Worm (Caenorhabditis elegans) whole organism, young adult: ENCODE measurements around the gene F14H12.17.
A peak's percentile ranks its signal among the peaks of the same experiment; 100 is the strongest.
"Not testable (repeated sequence)": the region's sequence is repeated elsewhere in the genome, so short reads cannot be mapped to it uniquely, and the experiment has no call there.

Source experiments
- B0336.3 ChIP-seq: fragments of 200-800 bp; sonication (Bioruptor generic); IDR thresholded peaks from 2 replicates; pipeline ENCODE4 v1.3.6; 2022; ENCODE audit warnings: missing genetic modification characterization, missing compliant biosample characterization
- C17E4.6 ChIP-seq: fragments of 200-800 bp; sonication (Bioruptor generic); IDR thresholded peaks from 2 replicates; pipeline ENCODE4 v1.3.6; 2022; ENCODE audit warnings: missing genetic modification reagents, missing genetic modification characterization, missing compliant biosample characterization
- F49E8.2 ChIP-seq: sonication (generic microtip); optimal IDR thresholded peaks from 3 replicates; lab custom pipeline; 2017; ENCODE audit warnings: missing genetic modification characterization, mild to moderate bottlenecking, missing compliant biosample characterization, antibody characterized with exemption, moderate library complexity; ENCODE audit not compliant: insufficient read depth
- F57C9.4 ChIP-seq: sonication (generic microtip); optimal IDR thresholded peaks from 2 replicates; lab custom pipeline; 2017; ENCODE audit warnings: mild to moderate bottlenecking, missing genetic modification characterization, missing compliant biosample characterization
- Y53G8AR.9 ChIP-seq: fragments of 200-800 bp; sonication (Bioruptor generic); conservative IDR thresholded peaks from 2 replicates; pipeline ENCODE4 v1.3.6; 2022; ENCODE audit warnings: missing genetic modification reagents, missing genetic modification characterization, missing compliant biosample characterization
- ZK185.1 ChIP-seq: sonication (generic microtip); optimal IDR thresholded peaks from 2 replicates; lab custom pipeline; 2016; ENCODE audit warnings: mild to moderate bottlenecking, missing genetic modification characterization, missing compliant biosample characterization; ENCODE audit not compliant: poor library complexity, severe bottlenecking
- akir-1 ChIP-seq: fragments of 200-800 bp; sonication (Bioruptor generic); optimal IDR thresholded peaks from 2 replicates; lab custom pipeline; 2018; ENCODE audit warnings: mild to moderate bottlenecking, missing genetic modification characterization, moderate library complexity, missing compliant biosample characterization
- cebp-1 ChIP-seq, 2 experiments: fragments of 200-800 bp in 1 of 2; sonication (Bioruptor generic) in 1 of 2; sonication (generic microtip) in 1 of 2; IDR thresholded peaks in 1 of 2; optimal IDR thresholded peaks in 1 of 2; 2 replicates each; pipeline versions ENCODE4 v1.3.6 to Lab custom; 2017 to 2022; ENCODE audit warnings: missing compliant biosample characterization in 2 of 2, missing genetic modification characterization in 2 of 2, mild to moderate bottlenecking in 1 of 2, missing genetic modification reagents in 1 of 2, moderate library complexity in 1 of 2
- cebp-2 ChIP-seq: fragments of 200-800 bp; sonication (Bioruptor generic); IDR thresholded peaks from 2 replicates; pipeline ENCODE4 v1.3.6; 2022; ENCODE audit warnings: missing genetic modification characterization, missing compliant biosample characterization
- ceh-100 ChIP-seq: fragments of 200-800 bp; sonication (Bioruptor generic); IDR thresholded peaks from 2 replicates; pipeline ENCODE4 v1.3.6; 2022; ENCODE audit warnings: missing genetic modification reagents, missing genetic modification characterization, missing compliant biosample characterization
- ceh-27 ChIP-seq: fragments of 200-800 bp; sonication (Bioruptor generic); optimal IDR thresholded peaks from 2 replicates; lab custom pipeline; 2018; ENCODE audit warnings: mild to moderate bottlenecking, missing genetic modification characterization, moderate library complexity, missing compliant biosample characterization
- him-1 ChIP-seq: sonication (generic microtip); optimal IDR thresholded peaks from 2 replicates; lab custom pipeline; 2016; ENCODE audit warnings: missing genotype, missing genetic modification reagents, missing genetic modification characterization, missing compliant biosample characterization
- mcd-1 ChIP-seq: fragments of 200-800 bp; sonication (Bioruptor generic); IDR thresholded peaks from 2 replicates; pipeline ENCODE4 v1.3.6; 2022; ENCODE audit warnings: missing genetic modification reagents, missing genetic modification characterization, missing compliant biosample characterization
- mes-4 ChIP-seq: sonication (generic microtip); optimal IDR thresholded peaks from 2 replicates; lab custom pipeline; 2016; ENCODE audit warnings: missing genotype, missing genetic modification characterization, missing compliant biosample characterization
- nfya-1 ChIP-seq: sonication (generic microtip); optimal IDR thresholded peaks from 2 replicates; lab custom pipeline; 2017; ENCODE audit warnings: antibody characterized with exemption, missing compliant biosample characterization, missing genetic modification characterization, borderline replicate concordance; ENCODE audit not compliant: insufficient read depth
- nfya-2 ChIP-seq: fragments of 200-800 bp; sonication (Bioruptor generic); IDR thresholded peaks from 2 replicates; pipeline ENCODE4 v1.3.6; 2022; ENCODE audit warnings: missing genetic modification reagents, missing genetic modification characterization, missing compliant biosample characterization
- nhr-179 ChIP-seq: sonication (generic microtip); optimal IDR thresholded peaks from 2 replicates; lab custom pipeline; 2016; ENCODE audit warnings: mild to moderate bottlenecking, missing genetic modification characterization, missing compliant biosample characterization
- pha-4 ChIP-seq: fragments of 150-350 bp; sonication (generic microtip); optimal IDR thresholded peaks from 2 replicates; lab custom pipeline; 2014; ENCODE audit warnings: missing biosample characterization, missing genetic modification reagents, missing genetic modification characterization
- rec-8 ChIP-seq, 2 experiments: sonication (generic microtip); optimal IDR thresholded peaks; 2 replicates each; lab custom pipeline; 2016; ENCODE audit warnings: mild to moderate bottlenecking in 2 of 2, missing genetic modification characterization in 2 of 2, missing genetic modification reagents in 2 of 2, missing genotype in 2 of 2, missing biosample characterization in 1 of 2, missing compliant biosample characterization in 1 of 2, moderate library complexity in 1 of 2
- rpc-1 ChIP-seq, 2 experiments: fragments of 150-350 bp in 1 of 2; sonication (generic microtip) in 1 of 2; optimal IDR thresholded peaks; 2 replicates each; lab custom pipeline; 2014 to 2018; ENCODE audit warnings: missing biosample characterization in 1 of 2, missing genetic modification characterization in 1 of 2, missing genetic modification reagents in 1 of 2, missing genotype in 1 of 2
- sdz-38 ChIP-seq: sonication (generic microtip); optimal IDR thresholded peaks from 2 replicates; lab custom pipeline; 2016; ENCODE audit warnings: missing genotype, missing genetic modification characterization, missing compliant biosample characterization
- snpc-1.1 ChIP-seq: sonication (generic microtip); optimal IDR thresholded peaks from 2 replicates; lab custom pipeline; 2017; ENCODE audit warnings: missing genetic modification characterization, mild to moderate bottlenecking, missing compliant biosample characterization, antibody characterized with exemption, moderate library complexity, missing genotype, missing genetic modification reagents; ENCODE audit not compliant: insufficient read depth
- zfh-2 ChIP-seq: fragments of 200-800 bp; sonication (Bioruptor generic); conservative IDR thresholded peaks from 2 replicates; pipeline ENCODE4 v1.3.6; 2022; ENCODE audit warnings: missing genetic modification reagents, missing genetic modification characterization, missing compliant biosample characterization
- zim-3 ChIP-seq: sonication (generic microtip); optimal IDR thresholded peaks from 2 replicates; lab custom pipeline; 2017; ENCODE audit warnings: mild to moderate bottlenecking, missing genetic modification characterization, moderate library complexity, missing compliant biosample characterization
- ztf-18 ChIP-seq: sonication (generic microtip); optimal IDR thresholded peaks from 2 replicates; lab custom pipeline; 2016; ENCODE audit warnings: missing genotype, mild to moderate bottlenecking, missing genetic modification characterization, missing compliant biosample characterization
- ztf-28 ChIP-seq: fragments of 200-800 bp; sonication (Bioruptor generic); IDR thresholded peaks from 2 replicates; pipeline ENCODE4 v1.3.6; 2022; ENCODE audit warnings: missing genetic modification reagents, missing genetic modification characterization, missing compliant biosample characterization
- ztf-3 ChIP-seq: fragments of 200-800 bp; sonication (Bioruptor generic); optimal IDR thresholded peaks from 2 replicates; lab custom pipeline; 2018; ENCODE audit warnings: mild to moderate bottlenecking, missing genetic modification characterization, missing compliant biosample characterization

The F14H12.17 gene

DNA sequence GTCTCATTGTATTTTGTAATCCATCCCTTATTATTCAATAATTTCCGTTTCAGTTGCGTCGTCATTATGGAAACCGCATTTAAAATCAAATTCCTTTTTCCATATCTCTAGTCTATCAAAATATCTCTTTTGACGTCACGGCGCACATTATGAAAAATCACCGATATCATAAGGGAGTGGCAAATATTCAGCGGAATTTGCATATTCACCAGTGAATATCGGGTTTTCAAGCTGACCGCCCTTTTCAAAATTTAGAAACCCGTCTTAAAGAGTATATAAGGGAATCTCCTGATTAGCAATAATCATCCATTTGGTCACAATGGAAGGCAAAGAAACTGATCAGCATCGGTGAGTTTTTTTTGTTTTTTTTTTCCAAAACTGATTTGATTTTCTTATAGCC, 9.8 kb downstream of the F14H12.17 start, which contains the start of gene col-165:
TSS of gene col-165 (plus strand) at position 301 of the 400 bp plus-strand sequence.
- TF ChIP-seq pha-4 (tag; lab: Kevin White, UChicago) (no peak), him-1 (tag; lab: Kevin White, UChicago) (no peak)

DNA sequence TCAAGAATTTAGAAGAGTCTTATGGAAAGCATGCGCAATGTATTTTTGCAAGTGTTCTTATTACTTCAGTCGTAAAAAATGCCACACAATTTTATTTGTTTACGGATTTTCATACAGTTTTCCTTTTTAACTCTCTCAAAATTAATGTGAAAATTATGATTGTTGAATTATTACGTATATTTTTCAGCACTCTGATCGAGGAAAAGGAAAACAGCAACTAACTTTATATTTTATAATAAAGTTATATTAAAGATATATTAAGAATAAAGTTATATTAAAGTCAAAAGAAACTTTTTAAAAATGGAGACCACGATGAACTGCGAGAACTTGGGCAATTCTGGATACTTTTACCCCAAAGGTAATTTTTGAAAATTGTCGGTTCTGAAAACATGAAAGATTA, 12.9 kb downstream of the F14H12.17 start, which contains the start of gene F14H12.2:
TSS of gene F14H12.2 (plus strand) at position 301 of the 400 bp plus-strand sequence.
- no peak for TF ChIP-seq nfya-1
- no peak for TF ChIP-seq ztf-28 (GFP tag; lab: Robert Waterston, UW)
- TF ChIP-seq Y53G8AR.9 = no peak
- TF ChIP-seq F57C9.4 (tag; lab: Kevin White, UChicago) = no peak
- no peak for TF ChIP-seq akir-1 (GFP tag; lab: Kevin White, UChicago)
- TF ChIP-seq mes-4 = no peak
- TF ChIP-seq nhr-179 = no peak
- TF ChIP-seq F49E8.2 = no peak
- TF ChIP-seq zim-3 = no peak
- TF ChIP-seq ZK185.1 (tag; lab: Kevin White, UChicago) = no peak
- TF ChIP-seq ceh-27 (GFP tag; lab: Kevin White, UChicago) = no peak
- no peak for TF ChIP-seq zfh-2 (GFP tag; lab: Robert Waterston, UW)
- TF ChIP-seq nfya-2 (GFP tag; lab: Robert Waterston, UW) = no peak
- no peak for TF ChIP-seq ztf-3

DNA sequence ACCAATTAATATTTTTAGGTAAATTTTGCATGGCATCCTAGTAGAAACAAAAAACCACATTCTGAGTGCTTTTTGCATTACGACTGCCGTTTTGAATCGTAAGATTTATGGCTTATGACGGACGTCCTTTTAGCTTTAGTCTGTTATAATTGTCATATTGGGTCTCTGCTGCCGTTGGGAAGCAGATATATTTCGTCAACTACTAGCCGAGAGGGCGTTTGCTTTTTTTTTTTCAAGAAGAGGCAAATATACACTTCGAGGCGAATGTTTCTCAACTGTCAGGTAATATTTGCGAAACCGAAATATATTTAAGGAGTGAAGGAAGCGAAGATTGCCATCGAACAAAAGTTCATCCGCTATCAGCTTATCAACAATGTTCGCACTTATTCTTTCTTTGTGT, 19.2 kb downstream of the F14H12.17 start, which contains the start of gene F14H12.3:
TSS of gene F14H12.3 (plus strand) at position 301 of the 400 bp plus-strand sequence.
- no peak for TF ChIP-seq C17E4.6 (GFP tag; lab: Robert Waterston, UW)

DNA sequence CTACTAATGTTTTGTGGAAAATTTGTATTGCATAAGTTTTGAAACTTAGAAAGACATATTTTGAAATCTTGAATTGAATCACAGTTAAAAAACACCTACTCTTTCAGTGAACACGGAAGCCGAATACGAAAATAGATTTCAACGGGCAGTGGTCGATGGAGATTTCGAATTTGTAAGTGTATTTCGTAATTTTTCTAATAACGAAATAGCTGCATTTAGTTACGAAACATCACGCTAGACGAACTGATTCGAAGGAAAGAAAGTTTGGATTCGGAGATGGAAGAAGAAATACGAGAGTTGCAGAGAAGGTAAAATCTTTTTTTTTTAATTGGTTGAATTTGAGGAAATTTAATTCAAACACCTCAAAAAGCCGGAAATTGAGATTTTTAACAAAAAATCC, 20.4 kb downstream of the F14H12.17 start:
- TF ChIP-seq ztf-18 (tag; lab: Kevin White, UChicago) (no peak), cebp-1 (GFP tag; IDR thresholded peaks at IDR 0.05; lab: Robert Waterston, UW) (no peak), cebp-1 (tag; optimal IDR thresholded peaks at IDR 0.05; lab: Kevin White, UChicago) (peak; percentile 83)

DNA sequence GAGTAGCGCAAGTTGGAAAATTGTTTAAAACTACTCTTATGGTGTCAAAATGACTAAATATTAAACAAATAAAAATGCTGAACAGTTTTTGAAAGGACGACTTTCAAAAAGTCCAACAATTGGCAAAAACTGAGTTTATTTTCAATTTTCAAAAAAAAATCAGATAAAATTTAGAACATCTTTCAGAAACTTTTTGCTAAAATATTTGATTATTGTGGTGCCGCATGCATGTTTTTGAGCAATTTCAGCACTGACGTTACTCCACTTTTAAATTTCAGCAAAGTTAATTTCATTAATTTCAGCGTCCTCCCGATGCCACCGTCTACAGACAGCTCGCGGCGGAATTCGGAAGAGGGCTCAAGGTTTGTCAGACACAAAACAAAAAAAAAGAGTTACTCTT, 23.8 kb downstream of the F14H12.17 start, which contains the start of gene cst-1:
TSS of gene cst-1 (plus strand) at position 301 of the 400 bp plus-strand sequence.
- TF ChIP-seq cebp-2 (GFP tag; lab: Robert Waterston, UW); rpc-1 (optimal IDR thresholded peaks at IDR 0.05; lab: Kevin White, UChicago); rpc-1 (tag; optimal IDR thresholded peaks at IDR 0.05; lab: Kevin White, UChicago); pha-4 (tag; lab: Kevin White, UChicago): not testable (repeated sequence)

DNA sequence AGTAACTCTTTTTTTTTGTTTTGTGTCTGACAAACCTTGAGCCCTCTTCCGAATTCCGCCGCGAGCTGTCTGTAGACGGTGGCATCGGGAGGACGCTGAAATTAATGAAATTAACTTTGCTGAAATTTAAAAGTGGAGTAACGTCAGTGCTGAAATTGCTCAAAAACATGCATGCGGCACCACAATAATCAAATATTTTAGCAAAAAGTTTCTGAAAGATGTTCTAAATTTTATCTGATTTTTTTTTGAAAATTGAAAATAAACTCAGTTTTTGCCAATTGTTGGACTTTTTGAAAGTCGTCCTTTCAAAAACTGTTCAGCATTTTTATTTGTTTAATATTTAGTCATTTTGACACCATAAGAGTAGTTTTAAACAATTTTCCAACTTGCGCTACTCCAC, 27.1 kb downstream of the F14H12.17 start, which contains the start of gene cst-2:
TSS of gene cst-2 (minus strand) at position 101 of the 400 bp plus-strand sequence.
- not testable (repeated sequence) for TF ChIP-seq snpc-1.1; rec-8 (tag; optimal IDR thresholded peaks at IDR 0.05; lab: Kevin White, UChicago); B0336.3
- TF ChIP-seq, all 124 proteins: peak for 0; not testable (repeated sequence) for 124

DNA sequence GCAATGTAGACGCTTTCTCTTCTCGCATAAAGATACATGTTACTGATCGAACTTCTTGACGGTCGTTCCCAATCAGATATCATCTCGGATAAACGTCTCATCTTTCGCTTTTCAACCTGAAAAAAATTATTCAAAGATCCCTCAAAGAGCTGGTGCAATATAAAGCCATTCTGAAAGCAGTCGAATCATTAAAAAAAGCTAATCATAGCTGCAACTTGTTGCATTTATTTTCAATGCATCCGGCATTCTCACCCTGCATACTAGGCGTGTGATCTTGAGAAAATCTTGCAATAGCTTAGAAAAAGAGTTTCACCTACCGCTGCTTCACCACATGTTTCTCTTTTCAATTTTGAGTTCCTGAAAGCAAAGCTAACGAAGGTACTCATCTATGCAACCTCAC, 30.8 kb downstream of the F14H12.17 start, which contains the start of gene C24A8.6:
TSS of gene C24A8.6 (minus strand) at position 101 of the 400 bp plus-strand sequence.
- not testable (repeated sequence) for TF ChIP-seq ceh-100 (GFP tag; lab: Robert Waterston, UW); mcd-1 (GFP tag; lab: Robert Waterston, UW); sdz-38
